Worm (Caenorhabditis elegans): ENCODE data around the gene rab-6.1.

ce11 chrIII:8973163-8973562 is 32.6 kb downstream of the rab-6.1 start:
- TF ChIP-seq nhr-237 (tag; optimal IDR thresholded peaks at IDR 0.05) (no peak), R02D3.7 (tag; optimal IDR thresholded peaks at IDR 0.05) (no peak), nhr-11 (tag; optimal IDR thresholded peaks at IDR 0.05) (no peak), dve-1 (tag; optimal IDR thresholded peaks at IDR 0.05; ENCODE audit: insufficient read depth) (no peak), ama-1 (optimal IDR thresholded peaks at IDR 0.05) (no peak), hlh-11 (tag; optimal IDR thresholded peaks at IDR 0.05) (no peak)

Data from whole organism, L4 larva.